2 fruit fly cellular contexts compared by ENCODE assay signal in the genomic region with DNA sequence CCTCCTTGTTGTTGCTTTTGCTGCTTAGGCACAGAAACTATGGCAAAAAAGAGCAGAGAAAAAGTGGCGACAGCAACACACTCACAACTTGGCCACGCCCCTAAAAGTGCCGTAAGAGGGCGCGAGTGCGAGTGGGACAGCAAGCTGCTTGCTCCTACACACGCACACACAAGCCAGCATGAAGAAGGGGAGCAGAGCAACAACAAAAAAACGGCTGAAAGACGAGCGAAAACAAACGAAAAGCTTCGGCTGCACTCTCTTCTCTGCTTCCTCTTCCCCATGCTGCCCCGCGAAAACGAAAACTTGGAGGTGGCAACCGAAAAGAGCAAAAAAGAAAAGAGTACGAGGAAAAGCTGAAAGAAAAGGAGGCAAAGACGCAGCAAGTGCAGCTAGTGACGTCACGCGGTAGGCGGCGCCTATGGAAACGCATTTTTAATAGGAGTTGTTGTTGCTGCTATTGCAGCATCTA.
TF ChIP-seq lines count a peak whose summit lies in the region.

No protein-coding gene starts in this region.

TF ChIP-seq in whole organism, embryonic, 481 proteins besides CTCF, POLR2A, EP300 and RAD21 (continued from another document):
- TF ChIP-seq D (optimal IDR thresholded peaks at IDR 0.05; lab: Kevin White, UChicago) = peak; percentile 8
- TF ChIP-seq D (GFP tag; optimal IDR thresholded peaks at IDR 0.05; lab: Kevin White, UChicago) = no peak
- peak; percentile 92; the same call in 2 of the 4 replicates for TF ChIP-seq chinmo (GFP tag; IDR thresholded peaks at IDR 0.05; lab: Robert Waterston, UW; ENCODE audit: partially characterized antibody)
- no peak for TF ChIP-seq CG6175 (GFP tag; IDR thresholded peaks at IDR 0.05; lab: Robert Waterston, UW)
- peak; percentile 96 for TF ChIP-seq CG10321 (GFP tag; IDR thresholded peaks at IDR 0.05; lab: Robert Waterston, UW)
- TF ChIP-seq pros (GFP tag; optimal IDR thresholded peaks at IDR 0.05; lab: Kevin White, UChicago) = peak; percentile 39
- no peak for TF ChIP-seq scrt (GFP tag; optimal IDR thresholded peaks at IDR 0.05; lab: Kevin White, UChicago)
- TF ChIP-seq Trl (optimal IDR thresholded peaks at IDR 0.05; lab: Kevin White, UChicago) = peak; percentile 67 to 74
- peak; percentile 6 for TF ChIP-seq Trl (GFP tag; optimal IDR thresholded peaks at IDR 0.05; lab: Kevin White, UChicago)
- TF ChIP-seq nom (GFP tag; optimal IDR thresholded peaks at IDR 0.05; lab: Kevin White, UChicago) = peak; percentile 62
- peak; percentile 94 for TF ChIP-seq Nf-YB (GFP tag; optimal IDR thresholded peaks at IDR 0.05; lab: Kevin White, UChicago)
- peak; percentile 40; the same call in 1 of the 2 replicates for TF ChIP-seq rib (GFP tag; IDR thresholded peaks at IDR 0.05; lab: Robert Waterston, UW)
- TF ChIP-seq pfk (GFP tag; optimal IDR thresholded peaks at IDR 0.05; lab: Kevin White, UChicago) = no peak
- no peak for TF ChIP-seq Hr3 (GFP tag; optimal IDR thresholded peaks at IDR 0.05; lab: Kevin White, UChicago)
- TF ChIP-seq eve (GFP tag; optimal IDR thresholded peaks at IDR 0.05; lab: Kevin White, UChicago) = no peak
- 0 out of 3 replicates have a peak, but pooled peaks have one; percentile 31 for TF ChIP-seq CG6791 (GFP tag; IDR thresholded peaks at IDR 0.05; lab: Robert Waterston, UW; ENCODE audit: partially characterized antibody)
- TF ChIP-seq Nf-YC (tag; optimal IDR thresholded peaks at IDR 0.05; lab: Kevin White, UChicago) = peak; percentile 97
- TF ChIP-seq CG3065 (GFP tag; optimal IDR thresholded peaks at IDR 0.05; lab: Kevin White, UChicago) = peak; percentile 86
- no peak for TF ChIP-seq CG11504 (tag; optimal IDR thresholded peaks at IDR 0.05; lab: Kevin White, UChicago)
- no peak for TF ChIP-seq CG10267 (tag; optimal IDR thresholded peaks at IDR 0.05; lab: Kevin White, UChicago)
- peak; percentile 20 for TF ChIP-seq psq (GFP tag; optimal IDR thresholded peaks at IDR 0.05; lab: Kevin White, UChicago)
- no peak for TF ChIP-seq fru (optimal IDR thresholded peaks at IDR 0.05; lab: Kevin White, UChicago)
- no peak for TF ChIP-seq sug (tag; optimal IDR thresholded peaks at IDR 0.05; lab: Kevin White, UChicago)
- TF ChIP-seq crol (GFP tag; IDR thresholded peaks at IDR 0.05; lab: Robert Waterston, UW) = peak; percentile 88
- TF ChIP-seq wor (GFP tag; IDR thresholded peaks at IDR 0.05; lab: Robert Waterston, UW) = no peak
- no peak for TF ChIP-seq CG15479 (GFP tag; optimal IDR thresholded peaks at IDR 0.05; lab: Kevin White, UChicago)
- no peak for TF ChIP-seq CG31224 (GFP tag; IDR thresholded peaks at IDR 0.05; lab: Robert Waterston, UW)
- no peak for TF ChIP-seq CG11093 (GFP tag; IDR thresholded peaks at IDR 0.05; lab: Robert Waterston, UW)
- TF ChIP-seq CG1024 (GFP tag; IDR thresholded peaks at IDR 0.05; lab: Robert Waterston, UW) = no peak
- peak; percentile 23 for TF ChIP-seq abd-A (tag; optimal IDR thresholded peaks at IDR 0.05; lab: Kevin White, UChicago)
- no peak for TF ChIP-seq mam (GFP tag; optimal IDR thresholded peaks at IDR 0.05; lab: Kevin White, UChicago)
- TF ChIP-seq Fer1 (GFP tag; optimal IDR thresholded peaks at IDR 0.05; lab: Kevin White, UChicago) = no peak
- peak; percentile 14 for TF ChIP-seq ftz-f1 (GFP tag; optimal IDR thresholded peaks at IDR 0.05; lab: Kevin White, UChicago)
- TF ChIP-seq CG16863 (GFP tag; optimal IDR thresholded peaks at IDR 0.05; lab: Kevin White, UChicago) = no peak
- TF ChIP-seq tup (GFP tag; optimal IDR thresholded peaks at IDR 0.05; lab: Kevin White, UChicago) = no peak
- no peak for TF ChIP-seq Bgb (GFP tag; IDR thresholded peaks at IDR 0.05; lab: Robert Waterston, UW; ENCODE audit: partially characterized antibody)
- no peak for TF ChIP-seq CG2202 (tag; optimal IDR thresholded peaks at IDR 0.05; lab: Kevin White, UChicago)
- peak; percentile 86 for TF ChIP-seq CG4360 (GFP tag; IDR thresholded peaks at IDR 0.05; lab: Robert Waterston, UW)
- TF ChIP-seq Adf1 (GFP tag; IDR thresholded peaks at IDR 0.05; lab: Robert Waterston, UW) = peak; percentile 87
- peak; percentile 55 for TF ChIP-seq Drgx (GFP tag; IDR thresholded peaks at IDR 0.05; lab: Robert Waterston, UW)
- no peak for TF ChIP-seq zfh1 (GFP tag; IDR thresholded peaks at IDR 0.05; lab: Robert Waterston, UW)
- TF ChIP-seq CG3163 (GFP tag; optimal IDR thresholded peaks at IDR 0.05; lab: Kevin White, UChicago) = peak; percentile 96
- TF ChIP-seq Oaz (GFP tag; IDR thresholded peaks at IDR 0.05; lab: Robert Waterston, UW) = no peak
- TF ChIP-seq cg (GFP tag; optimal IDR thresholded peaks at IDR 0.05; lab: Kevin White, UChicago) = peak; percentile 88
- peak in 1 of 2 experiments; percentile 40 for TF ChIP-seq bsh (GFP tag; optimal IDR thresholded peaks at IDR 0.05; lab: Kevin White, UChicago)
- 0 out of 3 replicates have a peak, but pooled peaks have one; percentile 4 for TF ChIP-seq z (GFP tag; IDR thresholded peaks at IDR 0.05; lab: Robert Waterston, UW)
- peak; percentile 64 for TF ChIP-seq vvl (GFP tag; IDR thresholded peaks at IDR 0.05; lab: Robert Waterston, UW)
- TF ChIP-seq CG7372 (GFP tag; IDR thresholded peaks at IDR 0.05; lab: Robert Waterston, UW) = no peak
- TF ChIP-seq CG14014 (GFP tag; IDR thresholded peaks at IDR 0.05; lab: Robert Waterston, UW) = no peak
- TF ChIP-seq Opbp (GFP tag; IDR thresholded peaks at IDR 0.05; lab: Robert Waterston, UW; ENCODE audit: partially characterized antibody) = 0 out of 3 replicates have a peak, but pooled peaks have one; percentile 43
- TF ChIP-seq Aef1 (GFP tag; IDR thresholded peaks at IDR 0.05; lab: Robert Waterston, UW) = peak; percentile 88

TF ChIP-seq in whole organism, prepupa, 60 proteins besides CTCF, POLR2A, EP300 and RAD21 (continued from another document):
- TF ChIP-seq CG16779 (tag; optimal IDR thresholded peaks at IDR 0.05; lab: Kevin White, UChicago) = peak; percentile 27
- TF ChIP-seq CG31627 (GFP tag; optimal IDR thresholded peaks at IDR 0.05; lab: Kevin White, UChicago) = no peak
- TF ChIP-seq CG3919 (GFP tag; optimal IDR thresholded peaks at IDR 0.05; lab: Kevin White, UChicago) = peak; percentile 57
- peak; percentile 59 for TF ChIP-seq spab (GFP tag; optimal IDR thresholded peaks at IDR 0.05; lab: Kevin White, UChicago)
- TF ChIP-seq ss (GFP tag; optimal IDR thresholded peaks at IDR 0.05; lab: Kevin White, UChicago) = peak; percentile 82 to 84
- peak; percentile 80 for TF ChIP-seq CG6808 (GFP tag; optimal IDR thresholded peaks at IDR 0.05; lab: Kevin White, UChicago)
- peak; percentile 41; the same call in 1 of the 2 replicates for TF ChIP-seq CG15336 (GFP tag; IDR thresholded peaks at IDR 0.05; lab: Robert Waterston, UW)
- no peak for TF ChIP-seq Eip93F (GFP tag; optimal IDR thresholded peaks at IDR 0.05; lab: Kevin White, UChicago)
- TF ChIP-seq fkh (GFP tag; optimal IDR thresholded peaks at IDR 0.05; lab: Kevin White, UChicago) = peak; percentile 7
- TF ChIP-seq Hr38 (GFP tag; optimal IDR thresholded peaks at IDR 0.05; lab: Kevin White, UChicago) = no peak
- TF ChIP-seq Sox14 (GFP tag; optimal IDR thresholded peaks at IDR 0.05; lab: Kevin White, UChicago) = peak; percentile 60
- TF ChIP-seq CG11294 (GFP tag; IDR thresholded peaks at IDR 0.05; lab: Robert Waterston, UW) = 0 out of 2 replicates have a peak, but pooled peaks have one; percentile 33
- peak; percentile 8 for TF ChIP-seq vri (GFP tag; optimal IDR thresholded peaks at IDR 0.05; lab: Kevin White, UChicago)
- no peak for TF ChIP-seq Hr39 (GFP tag; optimal IDR thresholded peaks at IDR 0.05; lab: Kevin White, UChicago)
- no peak for TF ChIP-seq lz (GFP tag; optimal IDR thresholded peaks at IDR 0.05; lab: Kevin White, UChicago)
- TF ChIP-seq Ets21C (GFP tag; optimal IDR thresholded peaks at IDR 0.05; lab: Kevin White, UChicago) = no peak
- TF ChIP-seq CG11762 (GFP tag; optimal IDR thresholded peaks at IDR 0.05; lab: Kevin White, UChicago; ENCODE audit: insufficient read depth) = peak; percentile 5
- peak; percentile 20 for TF ChIP-seq achi (GFP tag; optimal IDR thresholded peaks at IDR 0.05; lab: Kevin White, UChicago)
- no peak for TF ChIP-seq CG4318 (GFP tag; optimal IDR thresholded peaks at IDR 0.05; lab: Kevin White, UChicago)
- TF ChIP-seq Blimp-1 (GFP tag; optimal IDR thresholded peaks at IDR 0.05; lab: Kevin White, UChicago) = no peak
- TF ChIP-seq eg (GFP tag; IDR thresholded peaks at IDR 0.05; lab: Robert Waterston, UW) = peak; percentile 75
- TF ChIP-seq CG3032 (tag; optimal IDR thresholded peaks at IDR 0.05; lab: Kevin White, UChicago) = peak; percentile 69
- TF ChIP-seq CG7368 (GFP tag; optimal IDR thresholded peaks at IDR 0.05; lab: Kevin White, UChicago) = no peak
- TF ChIP-seq CG9139 (GFP tag; optimal IDR thresholded peaks at IDR 0.05; lab: Kevin White, UChicago) = no peak
- TF ChIP-seq CG6854 (GFP tag; optimal IDR thresholded peaks at IDR 0.05; lab: Kevin White, UChicago) = no peak
- TF ChIP-seq Gug (GFP tag; IDR thresholded peaks at IDR 0.05; lab: Robert Waterston, UW) = peak; percentile 57
- no peak for TF ChIP-seq CG10631 (GFP tag; optimal IDR thresholded peaks at IDR 0.05; lab: Kevin White, UChicago)
- peak; percentile 42 for TF ChIP-seq Eip75B (GFP tag; optimal IDR thresholded peaks at IDR 0.05; lab: Kevin White, UChicago)
- TF ChIP-seq dsx (GFP tag; optimal IDR thresholded peaks at IDR 0.05; lab: Kevin White, UChicago; ENCODE audit: poor library complexity, severe bottlenecking) = peak; percentile 72
- peak; percentile 43 for TF ChIP-seq CG6276 (GFP tag; optimal IDR thresholded peaks at IDR 0.05; lab: Kevin White, UChicago)
- peak; percentile 79 for TF ChIP-seq Lpt (GFP tag; optimal IDR thresholded peaks at IDR 0.05; lab: Kevin White, UChicago)
- peak; percentile 19 for TF ChIP-seq Hr4 (GFP tag; optimal IDR thresholded peaks at IDR 0.05; lab: Kevin White, UChicago)
- TF ChIP-seq topi (GFP tag; optimal IDR thresholded peaks at IDR 0.05; lab: Kevin White, UChicago) = no peak
- peak; percentile 61 for TF ChIP-seq CG10669 (GFP tag; optimal IDR thresholded peaks at IDR 0.05; lab: Kevin White, UChicago)
- TF ChIP-seq OdsH (GFP tag; optimal IDR thresholded peaks at IDR 0.05; lab: Kevin White, UChicago) = peak; percentile 7
- peak; percentile 27 for TF ChIP-seq CG34406 (GFP tag; optimal IDR thresholded peaks at IDR 0.05; lab: Kevin White, UChicago)
- peak; percentile 86 for TF ChIP-seq CG6163 (GFP tag; IDR thresholded peaks at IDR 0.05; lab: Robert Waterston, UW)
- TF ChIP-seq acj6 (GFP tag; optimal IDR thresholded peaks at IDR 0.05; lab: Kevin White, UChicago) = no peak
- peak; percentile 68 for TF ChIP-seq Eip78C (GFP tag; lab: Kevin White, UChicago)
- TF ChIP-seq esn (GFP tag; optimal IDR thresholded peaks at IDR 0.05; lab: Kevin White, UChicago) = peak; percentile 10
